Worm (Caenorhabditis elegans): ENCODE data around the gene pqn-70.

pqn-70 gene

DNA sequence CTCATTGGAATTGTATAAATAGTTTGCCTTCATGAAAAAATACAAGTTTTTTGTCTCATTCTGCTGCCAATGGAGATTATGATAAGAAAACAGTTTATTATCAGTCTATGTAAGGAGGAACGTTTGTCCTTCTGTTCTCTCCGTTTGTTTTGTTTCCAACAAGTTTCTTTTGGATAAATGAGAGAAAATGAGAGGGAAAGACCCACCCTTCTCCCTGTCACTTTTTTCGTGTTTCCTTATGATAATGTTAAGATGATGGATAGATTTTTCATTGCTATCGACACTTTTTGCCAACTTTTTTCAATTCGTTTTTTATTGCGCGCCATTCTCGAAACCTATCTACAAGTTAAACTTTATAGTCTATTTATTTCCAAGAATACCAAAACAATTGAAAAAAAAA is 2.7 kb upstream of the pqn-70 start:
- TF ChIP-seq rpc-1 (optimal IDR thresholded peaks at IDR 0.05) (no peak), rpc-1 (tag; optimal IDR thresholded peaks at IDR 0.05) (no peak), fkh-3 (tag; optimal IDR thresholded peaks at IDR 0.05) (no peak), akir-1 (GFP tag; optimal IDR thresholded peaks at IDR 0.05) (no peak), sea-2 (GFP tag; IDR thresholded peaks at IDR 0.05) (no peak), lir-1 (GFP tag; conservative IDR thresholded peaks at IDR 0.05) (no peak), B0336.3 (GFP tag; IDR thresholded peaks at IDR 0.05) (no peak), ztf-25 (GFP tag; IDR thresholded peaks at IDR 0.05) (no peak), ekl-4 (GFP tag; IDR thresholded peaks at IDR 0.05) (no peak), lsy-27 (tag; optimal IDR thresholded peaks at IDR 0.05; ENCODE audit: borderline replicate concordance, insufficient read depth) (no peak), egl-18 (GFP tag; IDR thresholded peaks at IDR 0.05) (no peak), hmg-1.2 (GFP tag; IDR thresholded peaks at IDR 0.05) (no peak), ceh-91 (GFP tag; IDR thresholded peaks at IDR 0.05) (no peak), cebp-1 (GFP tag; IDR thresholded peaks at IDR 0.05) (no peak), cebp-1 (tag; optimal IDR thresholded peaks at IDR 0.05) (no peak), tbp1 (GFP tag; optimal IDR thresholded peaks at IDR 0.05) (no peak), dox-1 (GFP tag; IDR thresholded peaks at IDR 0.05) (no peak), nfya-1 (tag; optimal IDR thresholded peaks at IDR 0.05; ENCODE audit: borderline replicate concordance, insufficient read depth) (no peak), F22D6.2 (tag; optimal IDR thresholded peaks at IDR 0.05) (no peak)

DNA sequence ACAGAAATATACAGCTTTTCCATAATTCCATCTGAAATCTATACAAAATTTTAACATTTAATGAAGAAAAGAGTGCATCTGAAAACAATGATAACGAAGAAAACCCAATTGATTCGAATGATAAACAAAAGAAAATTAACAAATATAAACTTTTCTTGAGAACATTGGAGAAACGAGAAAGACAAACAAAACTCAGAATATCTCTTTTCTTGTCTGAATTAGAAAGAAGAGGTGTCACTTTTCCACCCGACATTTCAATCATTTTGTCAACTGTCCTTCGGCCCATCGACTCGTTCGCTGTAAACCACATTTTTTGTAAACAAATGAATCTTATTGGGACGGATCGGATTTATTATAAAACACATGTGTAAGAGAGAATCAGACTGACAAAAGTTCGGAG is 2.5 kb downstream of the pqn-70 start, which contains the start of gene bgal-1:
Gene bgal-1 (minus strand): TSS at position 38 of the 400 bp plus-strand sequence.
- peak; percentile 22 for TF ChIP-seq ama-1 (optimal IDR thresholded peaks at IDR 0.05)
- peak in 1 of 2 experiments; percentile 15 for TF ChIP-seq ama-1 (GFP tag; optimal IDR thresholded peaks at IDR 0.05)
- TF ChIP-seq snpc-4 (GFP tag; optimal IDR thresholded peaks at IDR 0.05), result no peak
- TF ChIP-seq snpc-4 (tag; optimal IDR thresholded peaks at IDR 0.05), result peak in 2 of 4 experiments; percentile 32 to 39
- peak in 1 of 3 experiments; percentile 37 for TF ChIP-seq lin-35 (GFP tag; optimal IDR thresholded peaks at IDR 0.05)
- no peak for TF ChIP-seq madf-3 (GFP tag; IDR thresholded peaks at IDR 0.05)
- TF ChIP-seq dpff-1 (tag; optimal IDR thresholded peaks at IDR 0.05), result no peak
- TF ChIP-seq somi-1 (GFP tag; optimal IDR thresholded peaks at IDR 0.05), result peak; percentile 8
- TF ChIP-seq B0336.3 (GFP tag; IDR thresholded peaks at IDR 0.05), result no peak
- TF ChIP-seq ekl-4 (GFP tag; IDR thresholded peaks at IDR 0.05), result 0 out of 2 replicates have a peak, but pooled peaks have one; percentile 18
- no peak for TF ChIP-seq rec-8 (tag; optimal IDR thresholded peaks at IDR 0.05)

DNA sequence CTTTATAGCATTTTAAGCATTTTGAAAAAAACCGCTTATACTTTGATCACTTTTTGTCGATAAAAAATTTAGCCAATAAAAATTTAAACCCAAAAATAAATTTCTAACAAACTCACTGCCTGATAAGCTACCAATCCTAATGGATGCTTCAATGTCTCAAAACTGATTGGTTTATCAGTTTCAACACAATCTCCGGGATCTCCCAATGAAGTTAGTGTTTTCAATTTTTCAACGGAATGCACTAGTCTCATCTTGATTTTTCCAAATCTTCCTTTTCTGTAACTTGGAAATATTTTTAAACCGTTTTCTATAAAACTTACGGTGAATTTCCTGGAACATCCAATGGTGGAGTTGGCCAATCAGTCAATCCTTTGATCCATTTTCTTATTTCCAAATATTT is 4.8 kb downstream of the pqn-70 start:
- TF ChIP-seq ceh-91 (GFP tag; IDR thresholded peaks at IDR 0.05), result no peak
- TF ChIP-seq F10E7.11 (tag; optimal IDR thresholded peaks at IDR 0.05), result no peak
- no peak for TF ChIP-seq nhr-90 (tag; optimal IDR thresholded peaks at IDR 0.05)
- no peak for TF ChIP-seq gei-17 (GFP tag; optimal IDR thresholded peaks at IDR 0.05)
- no peak for TF ChIP-seq repo-1 (tag; optimal IDR thresholded peaks at IDR 0.05)
- no peak for TF ChIP-seq F22D6.2 (tag; optimal IDR thresholded peaks at IDR 0.05)
- no peak for TF ChIP-seq ceh-27 (GFP tag; optimal IDR thresholded peaks at IDR 0.05)
- TF ChIP-seq sptf-2 (GFP tag; optimal IDR thresholded peaks at IDR 0.05), result no peak
- TF ChIP-seq lir-1 (GFP tag; conservative IDR thresholded peaks at IDR 0.05), result no peak
- no peak for TF ChIP-seq snpc-1.3 (tag; optimal IDR thresholded peaks at IDR 0.05; ENCODE audit: insufficient read depth)

DNA sequence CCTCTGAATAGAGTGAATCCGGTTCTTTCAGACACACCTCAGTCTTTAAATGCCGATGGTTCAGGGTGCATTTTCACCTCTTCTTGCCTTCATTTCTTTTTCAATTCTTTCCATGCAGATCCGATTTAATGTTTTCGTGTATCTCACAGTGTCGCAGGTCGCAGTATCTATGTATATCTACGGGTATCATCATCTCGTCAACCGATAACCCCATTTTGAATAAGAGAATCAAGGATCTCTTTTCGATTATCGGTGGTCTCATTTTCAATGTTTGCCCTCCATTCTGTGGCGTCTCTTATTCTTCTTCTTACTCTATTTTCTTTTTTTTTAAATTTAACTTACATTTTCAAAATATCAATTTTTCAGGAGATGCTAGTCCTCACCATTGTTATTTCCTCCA is 7.6 kb downstream of the pqn-70 start, which contains the start of gene T19B10.2:
Gene T19B10.2 (plus strand): TSS at position 367 of the 400 bp plus-strand sequence.
- no peak for TF ChIP-seq B0261.1 (tag; optimal IDR thresholded peaks at IDR 0.05)
- no peak for TF ChIP-seq Y56A3A.18 (GFP tag; IDR thresholded peaks at IDR 0.05)
- no peak for TF ChIP-seq unc-62 (GFP tag; optimal IDR thresholded peaks at IDR 0.05)
- TF ChIP-seq pbrm-1 (GFP tag; IDR thresholded peaks at IDR 0.05), result no peak
- no peak for TF ChIP-seq unc-130 (GFP tag; optimal IDR thresholded peaks at IDR 0.05)
- no peak for TF ChIP-seq ama-1 (optimal IDR thresholded peaks at IDR 0.05)
- no peak for TF ChIP-seq ama-1 (GFP tag; optimal IDR thresholded peaks at IDR 0.05)
- no peak for TF ChIP-seq efl-1 (GFP tag; optimal IDR thresholded peaks at IDR 0.05)
